Fruit fly (Drosophila melanogaster): ENCODE measurements around the gene pns.

The pns gene

dm6 chr3L:1496408-1496807, 40.5 kb upstream of the pns start, which contains the start of gene CG12084:
Gene CG12084, minus strand, starts transcription at chr3L:1496643.
- TF ChIP-seq org-1 (GFP tag; optimal IDR thresholded peaks at IDR 0.05) (no peak), CG10979 (tag; optimal IDR thresholded peaks at IDR 0.05) (no peak), CG15073 (GFP tag; optimal IDR thresholded peaks at IDR 0.05) (no peak), cad (GFP tag; optimal IDR thresholded peaks at IDR 0.05) (peak; percentile 27), zen (tag; optimal IDR thresholded peaks at IDR 0.05) (no peak), CG4617 (GFP tag; optimal IDR thresholded peaks at IDR 0.05; ENCODE audit: borderline replicate concordance) (peak; percentile 89), HLH4C (GFP tag; IDR thresholded peaks at IDR 0.05; ENCODE audit: partially characterized antibody) (no peak), HmgZ (tag; optimal IDR thresholded peaks at IDR 0.05) (peak; percentile 2), stwl (tag; optimal IDR thresholded peaks at IDR 0.05) (peak; percentile 90), Med (GFP tag) (peak; percentile 21), CG13287 (GFP tag; IDR thresholded peaks at IDR 0.05; ENCODE audit: partially characterized antibody) (peak; percentile 46; the same call in 1 of the 2 replicates), CG6791 (GFP tag; IDR thresholded peaks at IDR 0.05; ENCODE audit: partially characterized antibody) (no peak), Doc3 (GFP tag; IDR thresholded peaks at IDR 0.05; ENCODE audit: partially characterized antibody) (0 out of 3 replicates have a peak, but pooled peaks have one; percentile 13), Dp (GFP tag; optimal IDR thresholded peaks at IDR 0.05) (peak; percentile 26), Abd-B (GFP tag; optimal IDR thresholded peaks at IDR 0.05) (no peak), CG11085 (GFP tag; IDR thresholded peaks at IDR 0.05) (no peak), usp (GFP tag; optimal IDR thresholded peaks at IDR 0.05) (no peak), fd64A (GFP tag; optimal IDR thresholded peaks at IDR 0.05) (no peak), Sry-δ (GFP tag; optimal IDR thresholded peaks at IDR 0.05) (peak; percentile 21), hkb (optimal IDR thresholded peaks at IDR 0.05) (no peak), hkb (GFP tag; IDR thresholded peaks at IDR 0.05) (0 out of 2 replicates have a peak, but pooled peaks have one; percentile 12), CG30431 (GFP tag; optimal IDR thresholded peaks at IDR 0.05) (no peak), CG10321 (GFP tag; IDR thresholded peaks at IDR 0.05) (no peak), CG33213 (GFP tag; optimal IDR thresholded peaks at IDR 0.05) (peak; percentile 21), Lhr (GFP tag; optimal IDR thresholded peaks at IDR 0.05) (peak; percentile 38), unc-4 (GFP tag; IDR thresholded peaks at IDR 0.05; ENCODE audit: partially characterized antibody) (0 out of 2 replicates have a peak, but pooled peaks have one; percentile 29), ash1 (GFP tag; optimal IDR thresholded peaks at IDR 0.05) (no peak), MESR4 (GFP tag; optimal IDR thresholded peaks at IDR 0.05) (peak; percentile 85), Ets65A (GFP tag) (no peak), tll (GFP tag; optimal IDR thresholded peaks at IDR 0.05) (no peak), Opbp (GFP tag; IDR thresholded peaks at IDR 0.05; ENCODE audit: partially characterized antibody) (no peak), lilli (GFP tag; optimal IDR thresholded peaks at IDR 0.05) (no peak), btn (GFP tag; optimal IDR thresholded peaks at IDR 0.05) (no peak), vfl (GFP tag; optimal IDR thresholded peaks at IDR 0.05) (peak; percentile 2), NFAT (GFP tag; IDR thresholded peaks at IDR 0.05) (no peak), CG17612 (GFP tag; IDR thresholded peaks at IDR 0.05) (no peak), Elba2 (GFP tag; optimal IDR thresholded peaks at IDR 0.05) (peak; percentile 82), sob (GFP tag; IDR thresholded peaks at IDR 0.05) (no peak), CG2889 (GFP tag; IDR thresholded peaks at IDR 0.05) (no peak), ase (GFP tag; IDR thresholded peaks at IDR 0.05) (no peak), CG42726 (GFP tag; IDR thresholded peaks at IDR 0.05; ENCODE audit: partially characterized antibody) (no peak), dmrt11E (tag; optimal IDR thresholded peaks at IDR 0.05) (no peak), CG7745 (tag; optimal IDR thresholded peaks at IDR 0.05) (no peak), Tbp (GFP tag; optimal IDR thresholded peaks at IDR 0.05) (no peak), CG11093 (GFP tag; IDR thresholded peaks at IDR 0.05) (no peak), PHDP (tag; optimal IDR thresholded peaks at IDR 0.05) (no peak), CG12769 (tag; optimal IDR thresholded peaks at IDR 0.05) (no peak), Pdp1 (GFP tag; optimal IDR thresholded peaks at IDR 0.05) (peak in 1 of 2 experiments; percentile 29), pho (GFP tag; optimal IDR thresholded peaks at IDR 0.05) (no peak), Lim3 (GFP tag; IDR thresholded peaks at IDR 0.05) (no peak), gro (GFP tag; optimal IDR thresholded peaks at IDR 0.05) (no peak)

Data from whole organism, embryonic.